Worm (Caenorhabditis elegans) whole organism, L4/young adult: Measurements from ENCODE around the gene zip-12.

Experiments
- W03F9.2 ChIP-seq: fragments of 150-350 bp; optimal IDR thresholded peaks from 2 replicates; lab custom pipeline; 2014; ENCODE audit warnings: missing biosample characterization, missing genetic modification characterization
- him-1 ChIP-seq: sonication (generic microtip); optimal IDR thresholded peaks from 2 replicates; lab custom pipeline; 2016; ENCODE audit warnings: missing genotype, missing genetic modification reagents, missing genetic modification characterization, missing compliant biosample characterization

- no peak for TF ChIP-seq W03F9.2
- no peak for TF ChIP-seq him-1 (tag; lab: Kevin White, UChicago)
Measured at ce11 chrIII:12317492-12317891, 10.2 kb upstream of the zip-12 start.
